Fruit fly (Drosophila melanogaster): ENCODE results near the gene fzy.

fzy gene

dm6 chr2L:16284306-16285299 is 26.2 kb upstream of the fzy start (continued):
- TF ChIP-seq fd59A (GFP tag; optimal IDR thresholded peaks at IDR 0.05) (peak; percentile 11), CG8119 (GFP tag; IDR thresholded peaks at IDR 0.05) (no peak), Lpt (GFP tag; optimal IDR thresholded peaks at IDR 0.05) (peak; percentile 45), CG10669 (GFP tag; optimal IDR thresholded peaks at IDR 0.05) (peak; percentile 29), Eip93F (GFP tag; optimal IDR thresholded peaks at IDR 0.05) (peak; percentile 6), CG6808 (GFP tag; optimal IDR thresholded peaks at IDR 0.05) (peak; percentile 52), CG6276 (GFP tag; optimal IDR thresholded peaks at IDR 0.05) (peak; percentile 58), cyc (GFP tag; optimal IDR thresholded peaks at IDR 0.05) (peak; percentile 58), achi (GFP tag; optimal IDR thresholded peaks at IDR 0.05) (peak; percentile 66), CG8632 (GFP tag; optimal IDR thresholded peaks at IDR 0.05) (peak; percentile 44), CG6163 (GFP tag; IDR thresholded peaks at IDR 0.05) (no peak), salr (GFP tag; optimal IDR thresholded peaks at IDR 0.05) (peak; percentile 38 to 55), CG11294 (GFP tag; IDR thresholded peaks at IDR 0.05) (no peak), esn (GFP tag; optimal IDR thresholded peaks at IDR 0.05) (peak; percentile 74), spab (GFP tag; optimal IDR thresholded peaks at IDR 0.05) (peak; percentile 46), Hr39 (GFP tag; optimal IDR thresholded peaks at IDR 0.05) (peak; percentile 74), CG32006 (GFP tag; optimal IDR thresholded peaks at IDR 0.05) (peak; percentile 64), svp (GFP tag) (peak; percentile 74), Smox (GFP tag; optimal IDR thresholded peaks at IDR 0.05) (peak; percentile 75), CG1621 (tag; optimal IDR thresholded peaks at IDR 0.05) (peak; percentile 28), CG4318 (GFP tag; optimal IDR thresholded peaks at IDR 0.05) (peak; percentile 26), topi (GFP tag; optimal IDR thresholded peaks at IDR 0.05) (peak; percentile 67), eg (GFP tag; IDR thresholded peaks at IDR 0.05) (no peak), ss (GFP tag; optimal IDR thresholded peaks at IDR 0.05) (peak in 1 of 2 experiments; percentile 69), OdsH (GFP tag; optimal IDR thresholded peaks at IDR 0.05) (peak; percentile 76), Hr38 (GFP tag; optimal IDR thresholded peaks at IDR 0.05) (no peak), CG15336 (GFP tag; IDR thresholded peaks at IDR 0.05) (no peak), CG9139 (GFP tag; optimal IDR thresholded peaks at IDR 0.05) (peak; percentile 39), Hr4 (GFP tag; optimal IDR thresholded peaks at IDR 0.05) (peak; percentile 63)

DNA sequence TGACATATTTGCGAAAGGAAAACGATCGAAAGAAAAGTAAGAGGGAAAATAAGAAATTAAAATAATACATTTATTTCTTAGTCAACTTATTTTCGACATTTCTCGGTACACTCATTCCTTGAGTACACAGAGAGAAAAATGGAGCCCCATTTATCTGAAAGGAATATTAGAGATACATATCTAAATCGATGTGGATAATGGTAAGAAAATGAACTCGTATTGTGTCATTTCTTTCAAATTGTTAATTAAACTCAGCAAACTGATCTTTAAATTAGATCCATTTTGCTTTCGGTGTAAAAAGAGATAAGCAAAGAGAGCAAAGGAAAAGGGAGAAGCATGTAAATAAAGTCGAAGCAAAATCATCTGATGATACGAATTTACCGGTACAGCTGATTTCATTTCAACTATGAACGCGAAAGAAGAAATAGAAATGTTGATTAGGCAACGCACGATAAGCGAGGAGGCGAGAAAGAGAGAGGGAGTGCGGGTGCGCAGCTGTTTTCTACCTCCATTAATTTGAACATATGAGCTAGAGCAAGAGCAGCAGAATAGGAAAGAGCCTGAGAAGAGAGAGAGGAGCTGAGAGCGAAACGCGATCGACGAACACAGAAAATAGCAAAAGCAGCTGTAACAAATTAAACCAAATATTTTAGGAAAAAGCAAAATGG is 24.9 kb upstream of the fzy start:
- TF ChIP-seq spab (GFP tag; optimal IDR thresholded peaks at IDR 0.05) (peak; percentile 54), CG6808 (GFP tag; optimal IDR thresholded peaks at IDR 0.05) (peak; percentile 69), fkh (GFP tag; optimal IDR thresholded peaks at IDR 0.05) (peak; percentile 22), cyc (GFP tag; optimal IDR thresholded peaks at IDR 0.05) (peak; percentile 92), CG3919 (GFP tag; optimal IDR thresholded peaks at IDR 0.05) (peak; percentile 88), Ets96B (tag; optimal IDR thresholded peaks at IDR 0.05) (peak; percentile 86), CG11294 (GFP tag; IDR thresholded peaks at IDR 0.05) (no peak), CG6163 (GFP tag; IDR thresholded peaks at IDR 0.05) (no peak), CG10669 (GFP tag; optimal IDR thresholded peaks at IDR 0.05) (peak; percentile 87), Hr38 (GFP tag; optimal IDR thresholded peaks at IDR 0.05) (no peak), CG34406 (GFP tag; optimal IDR thresholded peaks at IDR 0.05) (peak; percentile 86), Hr4 (GFP tag; optimal IDR thresholded peaks at IDR 0.05) (peak; percentile 87), Lpt (GFP tag; optimal IDR thresholded peaks at IDR 0.05) (peak; percentile 74), Hr39 (GFP tag; optimal IDR thresholded peaks at IDR 0.05) (peak; percentile 94), CG31627 (GFP tag; optimal IDR thresholded peaks at IDR 0.05) (peak; percentile 94), CG8319 (GFP tag; optimal IDR thresholded peaks at IDR 0.05) (peak; percentile 77), lz (GFP tag; optimal IDR thresholded peaks at IDR 0.05) (peak; percentile 90), CG1621 (tag; optimal IDR thresholded peaks at IDR 0.05) (peak; percentile 83), CG9139 (GFP tag; optimal IDR thresholded peaks at IDR 0.05) (peak; percentile 31), Ets21C (GFP tag; optimal IDR thresholded peaks at IDR 0.05) (peak; percentile 87), Eip78C (GFP tag) (peak; percentile 97), eg (GFP tag; IDR thresholded peaks at IDR 0.05) (no peak), CG11902 (GFP tag; optimal IDR thresholded peaks at IDR 0.05) (peak; percentile 89), pdm3 (GFP tag; optimal IDR thresholded peaks at IDR 0.05) (peak; percentile 93), CG11762 (GFP tag; optimal IDR thresholded peaks at IDR 0.05; ENCODE audit: insufficient read depth) (peak; percentile 84), topi (GFP tag; optimal IDR thresholded peaks at IDR 0.05) (peak; percentile 92), Eip93F (GFP tag; optimal IDR thresholded peaks at IDR 0.05) (peak; percentile 82), esn (GFP tag; optimal IDR thresholded peaks at IDR 0.05) (peak; percentile 94), CG16779 (tag; optimal IDR thresholded peaks at IDR 0.05) (peak; percentile 50), CG4318 (GFP tag; optimal IDR thresholded peaks at IDR 0.05) (peak; percentile 63), CG7368 (GFP tag; optimal IDR thresholded peaks at IDR 0.05) (peak; percentile 93), dsx (GFP tag; optimal IDR thresholded peaks at IDR 0.05; ENCODE audit: poor library complexity, severe bottlenecking) (peak; percentile 75)

All from whole organism, prepupa.